Fruit fly (Drosophila melanogaster): Measurements from ENCODE around the gene Dus3.

dm6 chr2L:19765406-19765805, 6.7 kb downstream of the Dus3 start:
- no peak for TF ChIP-seq foxo (GFP tag; optimal IDR thresholded peaks at IDR 0.05)
- TF ChIP-seq usp (GFP tag; optimal IDR thresholded peaks at IDR 0.05), result no peak
- no peak for TF ChIP-seq CG32264 (GFP tag; optimal IDR thresholded peaks at IDR 0.05)
- no peak for TF ChIP-seq Abd-B (GFP tag; optimal IDR thresholded peaks at IDR 0.05)
- TF ChIP-seq pan (optimal IDR thresholded peaks at IDR 0.05), result no peak
- TF ChIP-seq CG9705 (GFP tag; optimal IDR thresholded peaks at IDR 0.05), result no peak
- no peak for TF ChIP-seq sage (GFP tag; optimal IDR thresholded peaks at IDR 0.05)
- TF ChIP-seq sv (GFP tag; optimal IDR thresholded peaks at IDR 0.05), result no peak
- TF ChIP-seq ey (GFP tag; optimal IDR thresholded peaks at IDR 0.05), result no peak
- TF ChIP-seq HLH106 (tag; optimal IDR thresholded peaks at IDR 0.05), result no peak
- no peak for TF ChIP-seq Hr78 (GFP tag; optimal IDR thresholded peaks at IDR 0.05)
- TF ChIP-seq Vsx2 (GFP tag; optimal IDR thresholded peaks at IDR 0.05; ENCODE audit: partially characterized antibody), result no peak
- TF ChIP-seq lola (GFP tag; optimal IDR thresholded peaks at IDR 0.05), result no peak
- TF ChIP-seq Myc (optimal IDR thresholded peaks at IDR 0.05), result no peak

All from whole organism, wandering third instar larva.